Worm (Caenorhabditis elegans): Measurements from ENCODE around the gene T01G5.8.

T01G5.8 gene

ce11 chrV:15143285-15143684 lies 27.2 kb downstream of the T01G5.8 start, which contains the start of gene K08F9.1:
TSS of gene K08F9.1 (minus strand) at chrV:15143385.
- no peak for TF ChIP-seq lir-3 (tag; optimal IDR thresholded peaks at IDR 0.05; ENCODE audit: poor library complexity)
- TF ChIP-seq unc-30 (tag; optimal IDR thresholded peaks at IDR 0.05): no peak
- TF ChIP-seq nhr-19 (GFP tag; conservative IDR thresholded peaks at IDR 0.05): no peak
- TF ChIP-seq fkh-10 (GFP tag; optimal IDR thresholded peaks at IDR 0.05): no peak

ce11 chrV:15143798-15144197 lies 27.7 kb downstream of the T01G5.8 start, which contains the start of gene K08F9.4:
TSS of gene K08F9.4 (plus strand) at chrV:15144019.
- TF ChIP-seq lin-14 (GFP tag; optimal IDR thresholded peaks at IDR 0.05): peak; percentile 81
- TF ChIP-seq unc-30 (tag; optimal IDR thresholded peaks at IDR 0.05): no peak
- no peak for TF ChIP-seq egl-27 (tag; optimal IDR thresholded peaks at IDR 0.05)
- no peak for TF ChIP-seq nhr-19 (GFP tag; conservative IDR thresholded peaks at IDR 0.05)
- TF ChIP-seq lin-15B (tag; optimal IDR thresholded peaks at IDR 0.05): peak; percentile 84
- TF ChIP-seq ceh-63 (GFP tag; optimal IDR thresholded peaks at IDR 0.05): no peak
- TF ChIP-seq ceh-82 (tag; optimal IDR thresholded peaks at IDR 0.05): peak; percentile 24 to 71 (median 55)
- TF ChIP-seq nhr-90 (tag; optimal IDR thresholded peaks at IDR 0.05; ENCODE audit: poor library complexity): peak; percentile 75
- no peak for TF ChIP-seq mab-9 (GFP tag; IDR thresholded peaks at IDR 0.05)
- no peak for TF ChIP-seq jun-1 (tag; optimal IDR thresholded peaks at IDR 0.05)
- peak; percentile 82 to 83 for TF ChIP-seq efl-1 (optimal IDR thresholded peaks at IDR 0.05)
- TF ChIP-seq efl-1 (GFP tag; optimal IDR thresholded peaks at IDR 0.05 in 1 of 2): peak; percentile 72 to 95
- peak; percentile 83 for TF ChIP-seq mep-1 (tag; optimal IDR thresholded peaks at IDR 0.05)
- peak; percentile 0 for TF ChIP-seq irx-1 (tag; optimal IDR thresholded peaks at IDR 0.05)
- peak; percentile 46 for TF ChIP-seq lir-3 (tag; optimal IDR thresholded peaks at IDR 0.05; ENCODE audit: poor library complexity)
- no peak for TF ChIP-seq Y116A8C.19 (tag; optimal IDR thresholded peaks at IDR 0.05; ENCODE audit: borderline replicate concordance)
- TF ChIP-seq elt-3 (tag; optimal IDR thresholded peaks at IDR 0.05): peak in 2 of 6 experiments; percentile 26 to 72
- peak; percentile 89 for TF ChIP-seq nhr-85 (tag)
- TF ChIP-seq grh-1 (GFP tag; IDR thresholded peaks at IDR 0.05): peak; percentile 31; the same call in 1 of the 2 replicates
- TF ChIP-seq vab-15 (tag; optimal IDR thresholded peaks at IDR 0.05): peak; percentile 2
- no peak for TF ChIP-seq fos-1 (tag; optimal IDR thresholded peaks at IDR 0.05)
- TF ChIP-seq nhr-237 (tag; optimal IDR thresholded peaks at IDR 0.05): peak; percentile 55
- TF ChIP-seq nhr-28 (tag; optimal IDR thresholded peaks at IDR 0.05): no peak
- TF ChIP-seq nhr-47 (tag; optimal IDR thresholded peaks at IDR 0.05): peak; percentile 68
- no peak for TF ChIP-seq efl-3 (GFP tag; optimal IDR thresholded peaks at IDR 0.05)
- TF ChIP-seq zip-4 (GFP tag; optimal IDR thresholded peaks at IDR 0.05): no peak
- TF ChIP-seq rnt-1 (tag; optimal IDR thresholded peaks at IDR 0.05): peak; percentile 73
- peak; percentile 84 for TF ChIP-seq C16A3.4 (tag; optimal IDR thresholded peaks at IDR 0.05)
- TF ChIP-seq C04F5.9 (tag; optimal IDR thresholded peaks at IDR 0.05): no peak
- peak; percentile 75 to 85 for TF ChIP-seq lin-35 (GFP tag; optimal IDR thresholded peaks at IDR 0.05)
- peak; percentile 13 for TF ChIP-seq fkh-8 (tag; optimal IDR thresholded peaks at IDR 0.05)
- no peak for TF ChIP-seq aha-1 (tag; optimal IDR thresholded peaks at IDR 0.05)
- no peak for TF ChIP-seq tlp-1 (tag; optimal IDR thresholded peaks at IDR 0.05)
- TF ChIP-seq ztf-11 (tag; optimal IDR thresholded peaks at IDR 0.05): no peak
- peak; percentile 100 for TF ChIP-seq blmp-1 (tag; optimal IDR thresholded peaks at IDR 0.05)
- TF ChIP-seq sup-37 (GFP tag; optimal IDR thresholded peaks at IDR 0.05): no peak
- TF ChIP-seq ama-1 (optimal IDR thresholded peaks at IDR 0.05): no peak
- TF ChIP-seq nhr-77 (tag; optimal IDR thresholded peaks at IDR 0.05): no peak
- no peak for TF ChIP-seq sptf-1 (tag; optimal IDR thresholded peaks at IDR 0.05)
- peak; percentile 79 for TF ChIP-seq snu-23 (GFP tag; optimal IDR thresholded peaks at IDR 0.05)
- peak; percentile 80 for TF ChIP-seq nhr-71 (tag; optimal IDR thresholded peaks at IDR 0.05)
- peak; percentile 38 for TF ChIP-seq unc-86 (tag; optimal IDR thresholded peaks at IDR 0.05)
- peak; percentile 72 for TF ChIP-seq snpc-4 (tag; optimal IDR thresholded peaks at IDR 0.05)
- peak; percentile 70 for TF ChIP-seq skn-1 (tag; optimal IDR thresholded peaks at IDR 0.05)
- TF ChIP-seq hpl-2 (GFP tag; optimal IDR thresholded peaks at IDR 0.05): no peak
- peak; percentile 20 for TF ChIP-seq lin-13 (GFP tag; optimal IDR thresholded peaks at IDR 0.05)
- TF ChIP-seq ets-5 (GFP tag; IDR thresholded peaks at IDR 0.05): no peak
- no peak for TF ChIP-seq aly-2 (tag; optimal IDR thresholded peaks at IDR 0.05)
- peak; percentile 63 for TF ChIP-seq xbp-1 (tag; optimal IDR thresholded peaks at IDR 0.05)
- no peak for TF ChIP-seq ces-1 (GFP tag; optimal IDR thresholded peaks at IDR 0.05)
